Worm (Caenorhabditis elegans): ENCODE measurements around the gene D2023.4.

The D2023.4 gene

ce11 chrV:11779810-11780209 lies 45.8 kb downstream of the D2023.4 start:
- TF ChIP-seq mdl-1 (tag; optimal IDR thresholded peaks at IDR 0.05) (no peak), egl-27 (tag; optimal IDR thresholded peaks at IDR 0.05) (no peak), blmp-1 (tag; optimal IDR thresholded peaks at IDR 0.05; ENCODE audit: insufficient read depth) (no peak), C34F6.9 (tag; optimal IDR thresholded peaks at IDR 0.05) (peak; percentile 46), ztf-1 (GFP tag; conservative IDR thresholded peaks at IDR 0.05) (no peak), sem-4 (tag; optimal IDR thresholded peaks at IDR 0.05) (no peak), sma-9 (GFP tag; optimal IDR thresholded peaks at IDR 0.05) (peak; percentile 40), sma-9 (tag; optimal IDR thresholded peaks at IDR 0.05) (no peak), unc-62 (GFP tag; optimal IDR thresholded peaks at IDR 0.05) (peak; percentile 45), crh-2 (tag; optimal IDR thresholded peaks at IDR 0.05) (peak; percentile 20), ZK546.5 (tag; optimal IDR thresholded peaks at IDR 0.05) (no peak), nhr-25 (tag; optimal IDR thresholded peaks at IDR 0.05) (peak; percentile 21)

ce11 chrV:11779310-11779709 lies 46.3 kb downstream of the D2023.4 start:
- TF ChIP-seq nhr-129 (tag; optimal IDR thresholded peaks at IDR 0.05), result no peak
- peak; percentile 13 for TF ChIP-seq nhr-25 (tag; optimal IDR thresholded peaks at IDR 0.05)
- TF ChIP-seq ama-1 (optimal IDR thresholded peaks at IDR 0.05), result no peak
- peak; percentile 57 for TF ChIP-seq elt-1 (tag; optimal IDR thresholded peaks at IDR 0.05)
- no peak for TF ChIP-seq nhr-10 (tag; optimal IDR thresholded peaks at IDR 0.05)
- TF ChIP-seq sma-9 (GFP tag; optimal IDR thresholded peaks at IDR 0.05), result peak; percentile 21
- no peak for TF ChIP-seq sma-9 (tag; optimal IDR thresholded peaks at IDR 0.05)
- TF ChIP-seq lin-11 (tag; optimal IDR thresholded peaks at IDR 0.05), result no peak
- peak; percentile 68 for TF ChIP-seq ceh-16 (tag; optimal IDR thresholded peaks at IDR 0.05)
- TF ChIP-seq egl-27 (tag; optimal IDR thresholded peaks at IDR 0.05), result no peak

DNA sequence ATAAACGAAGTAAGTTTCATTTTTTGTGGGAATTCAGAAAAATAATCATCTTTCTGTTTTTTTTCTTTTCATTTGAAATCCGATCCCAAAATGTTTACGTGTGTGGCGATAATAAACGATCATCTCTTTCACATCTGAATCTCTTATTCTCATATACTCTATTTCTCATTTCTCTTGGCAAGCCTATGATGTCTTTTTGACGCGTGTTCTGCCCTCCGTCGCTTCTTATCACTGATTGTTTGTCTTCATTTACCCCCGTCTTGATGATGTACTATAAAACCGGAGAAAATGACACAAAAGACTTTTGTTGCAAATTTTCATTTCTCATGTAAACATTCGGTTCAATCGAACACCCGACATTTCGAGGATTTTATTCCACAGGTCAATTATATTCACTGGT lies 47.7 kb downstream of the D2023.4 start:
- TF ChIP-seq elt-3 (tag; optimal IDR thresholded peaks at IDR 0.05) (no peak), nhr-21 (tag; optimal IDR thresholded peaks at IDR 0.05) (peak; percentile 11), nhr-77 (tag; optimal IDR thresholded peaks at IDR 0.05) (no peak), F13H6.1 (tag; optimal IDR thresholded peaks at IDR 0.05) (peak; percentile 27), egl-27 (tag; optimal IDR thresholded peaks at IDR 0.05) (no peak), mdl-1 (tag; optimal IDR thresholded peaks at IDR 0.05) (no peak), aly-2 (tag; optimal IDR thresholded peaks at IDR 0.05) (no peak), zag-1 (tag; optimal IDR thresholded peaks at IDR 0.05) (no peak), nhr-10 (tag; optimal IDR thresholded peaks at IDR 0.05) (no peak), mbf-1 (tag; optimal IDR thresholded peaks at IDR 0.05) (no peak), lin-11 (tag; optimal IDR thresholded peaks at IDR 0.05) (no peak), blmp-1 (tag; optimal IDR thresholded peaks at IDR 0.05; ENCODE audit: insufficient read depth) (peak; percentile 15), elt-1 (tag; optimal IDR thresholded peaks at IDR 0.05) (no peak), crh-2 (tag; optimal IDR thresholded peaks at IDR 0.05) (peak; percentile 58), nhr-23 (tag; optimal IDR thresholded peaks at IDR 0.05) (no peak), nhr-129 (tag; optimal IDR thresholded peaks at IDR 0.05) (peak; percentile 18), nhr-237 (tag; optimal IDR thresholded peaks at IDR 0.05) (no peak), unc-62 (GFP tag; optimal IDR thresholded peaks at IDR 0.05) (no peak), nhr-25 (tag; optimal IDR thresholded peaks at IDR 0.05) (peak; percentile 25), lin-39 (tag; optimal IDR thresholded peaks at IDR 0.05) (no peak), R02D3.7 (tag; optimal IDR thresholded peaks at IDR 0.05) (no peak), sem-4 (tag; optimal IDR thresholded peaks at IDR 0.05) (no peak), unc-55 (GFP tag; optimal IDR thresholded peaks at IDR 0.05) (no peak), alr-1 (tag; optimal IDR thresholded peaks at IDR 0.05) (no peak), ztf-11 (tag; optimal IDR thresholded peaks at IDR 0.05) (no peak), lsy-2 (tag; optimal IDR thresholded peaks at IDR 0.05) (peak in 1 of 2 experiments; percentile 45), nhr-12 (tag; optimal IDR thresholded peaks at IDR 0.05) (no peak), sma-3 (GFP tag; optimal IDR thresholded peaks at IDR 0.05) (peak; percentile 11), peb-1 (tag; optimal IDR thresholded peaks at IDR 0.05) (no peak), nhr-11 (tag; optimal IDR thresholded peaks at IDR 0.05) (no peak), Y55F3AM.14 (GFP tag; optimal IDR thresholded peaks at IDR 0.05) (no peak), fos-1 (tag; optimal IDR thresholded peaks at IDR 0.05) (peak; percentile 81), gmeb-1 (tag; optimal IDR thresholded peaks at IDR 0.05) (peak; percentile 27), nhr-6 (tag; optimal IDR thresholded peaks at IDR 0.05) (no peak), sma-9 (GFP tag; optimal IDR thresholded peaks at IDR 0.05) (peak; percentile 74), sma-9 (tag; optimal IDR thresholded peaks at IDR 0.05) (no peak)
